Fruit fly (Drosophila melanogaster): ENCODE results near the gene CG42813.

CG42813 gene

dm6 chr3R:27228342-27228741 lies at the start of gene CG42813:
Gene CG42813, minus strand, starts transcription at chr3R:27228561.
- TF ChIP-seq CG1621 (tag; optimal IDR thresholded peaks at IDR 0.05), result peak; percentile 32
- TF ChIP-seq Smox (GFP tag; optimal IDR thresholded peaks at IDR 0.05), result no peak

- TF ChIP-seq eg (GFP tag; IDR thresholded peaks at IDR 0.05), result peak; percentile 64
- TF ChIP-seq achi (GFP tag; optimal IDR thresholded peaks at IDR 0.05), result peak; percentile 57
- no peak for TF ChIP-seq CG4318 (GFP tag; optimal IDR thresholded peaks at IDR 0.05)
- TF ChIP-seq CG3919 (GFP tag; optimal IDR thresholded peaks at IDR 0.05), result peak; percentile 47
- TF ChIP-seq CG11294 (GFP tag; IDR thresholded peaks at IDR 0.05), result no peak
- peak; percentile 34 for TF ChIP-seq Met (GFP tag; optimal IDR thresholded peaks at IDR 0.05)
- TF ChIP-seq ss (GFP tag; optimal IDR thresholded peaks at IDR 0.05), result peak; percentile 23 to 69
- TF ChIP-seq Hr38 (GFP tag; optimal IDR thresholded peaks at IDR 0.05), result no peak
- TF ChIP-seq svp (GFP tag), result peak; percentile 59
- TF ChIP-seq CG6808 (GFP tag; optimal IDR thresholded peaks at IDR 0.05), result peak; percentile 50
- TF ChIP-seq fkh (GFP tag; optimal IDR thresholded peaks at IDR 0.05), result peak; percentile 21
- no peak for TF ChIP-seq cyc (GFP tag; optimal IDR thresholded peaks at IDR 0.05)
- TF ChIP-seq fd59A (GFP tag; optimal IDR thresholded peaks at IDR 0.05), result no peak
- no peak for TF ChIP-seq Ets21C (GFP tag; optimal IDR thresholded peaks at IDR 0.05)
- no peak for TF ChIP-seq Lpt (GFP tag; optimal IDR thresholded peaks at IDR 0.05)
- peak; percentile 17 for TF ChIP-seq lz (GFP tag; optimal IDR thresholded peaks at IDR 0.05)
- no peak for TF ChIP-seq pdm3 (GFP tag; optimal IDR thresholded peaks at IDR 0.05)
- TF ChIP-seq dsx (GFP tag; optimal IDR thresholded peaks at IDR 0.05; ENCODE audit: poor library complexity, severe bottlenecking), result peak; percentile 68
- peak; percentile 22 for TF ChIP-seq topi (GFP tag; optimal IDR thresholded peaks at IDR 0.05)
- TF ChIP-seq Ets96B (tag; optimal IDR thresholded peaks at IDR 0.05), result peak; percentile 34
- TF ChIP-seq CG6276 (GFP tag; optimal IDR thresholded peaks at IDR 0.05), result peak; percentile 48
- TF ChIP-seq CG6854 (GFP tag; optimal IDR thresholded peaks at IDR 0.05), result peak; percentile 30
- TF ChIP-seq CG8632 (GFP tag; optimal IDR thresholded peaks at IDR 0.05), result no peak
- peak; percentile 47 for TF ChIP-seq OdsH (GFP tag; optimal IDR thresholded peaks at IDR 0.05)
- TF ChIP-seq CG10631 (GFP tag; optimal IDR thresholded peaks at IDR 0.05), result peak; percentile 39
- TF ChIP-seq Gug (GFP tag; IDR thresholded peaks at IDR 0.05), result no peak
- TF ChIP-seq acj6 (GFP tag; optimal IDR thresholded peaks at IDR 0.05), result peak; percentile 52
- no peak for TF ChIP-seq CG10669 (GFP tag; optimal IDR thresholded peaks at IDR 0.05)
- TF ChIP-seq Eip93F (GFP tag; optimal IDR thresholded peaks at IDR 0.05), result no peak
- no peak for TF ChIP-seq Blimp-1 (GFP tag; optimal IDR thresholded peaks at IDR 0.05)
- TF ChIP-seq CG11902 (GFP tag; optimal IDR thresholded peaks at IDR 0.05), result peak; percentile 22
- no peak for TF ChIP-seq CG11762 (GFP tag; optimal IDR thresholded peaks at IDR 0.05; ENCODE audit: insufficient read depth)
- peak; percentile 8 for TF ChIP-seq Hr4 (GFP tag; optimal IDR thresholded peaks at IDR 0.05)
- TF ChIP-seq CG31627 (GFP tag; optimal IDR thresholded peaks at IDR 0.05), result peak; percentile 10
- TF ChIP-seq Sox15 (GFP tag; optimal IDR thresholded peaks at IDR 0.05), result no peak
- no peak for TF ChIP-seq dac (GFP tag; optimal IDR thresholded peaks at IDR 0.05)
- no peak for TF ChIP-seq Smox (GFP tag; optimal IDR thresholded peaks at IDR 0.05)
- no peak for TF ChIP-seq spab (GFP tag; optimal IDR thresholded peaks at IDR 0.05)
- TF ChIP-seq salr (GFP tag; optimal IDR thresholded peaks at IDR 0.05), result peak in 1 of 2 experiments; percentile 9
- TF ChIP-seq Sox102F (GFP tag; optimal IDR thresholded peaks at IDR 0.05), result peak; percentile 5
- TF ChIP-seq esn (GFP tag; optimal IDR thresholded peaks at IDR 0.05), result peak; percentile 18
- TF ChIP-seq CG34406 (GFP tag; optimal IDR thresholded peaks at IDR 0.05), result peak; percentile 32
- no peak for TF ChIP-seq CG8119 (GFP tag; IDR thresholded peaks at IDR 0.05)
- peak; percentile 9 for TF ChIP-seq CG7368 (GFP tag; optimal IDR thresholded peaks at IDR 0.05)
- no peak for TF ChIP-seq CG15336 (GFP tag; IDR thresholded peaks at IDR 0.05)
- peak; percentile 26 for TF ChIP-seq net (GFP tag; optimal IDR thresholded peaks at IDR 0.05)
- no peak for TF ChIP-seq CG6792 (GFP tag; optimal IDR thresholded peaks at IDR 0.05)
Measured at dm6 chr3R:27274533-27275447, 46.4 kb upstream of the CG42813 start, which contains the start of gene CG5938. Gene CG5938, plus strand, starts transcription at chr3R:27274794.

Data from whole organism, prepupa.